Worm (Caenorhabditis elegans) whole organism, L3 larva: ENCODE measurements around the gene rrp-1.

Experiments used
- R02D3.7 ChIP-seq: fragments of 150-350 bp; optimal IDR thresholded peaks from 2 replicates; lab custom pipeline; 2014; ENCODE audit warnings: missing biosample characterization, missing genetic modification characterization
- ZK546.5 ChIP-seq: sonication (generic microtip); optimal IDR thresholded peaks from 2 replicates; lab custom pipeline; 2017; ENCODE audit warnings: missing biosample characterization, missing genetic modification characterization
- aly-2 ChIP-seq: fragments of 150-350 bp; optimal IDR thresholded peaks from 2 replicates; lab custom pipeline; 2014; ENCODE audit warnings: missing biosample characterization, missing genetic modification characterization
- ama-1 ChIP-seq: fragments of 150-350 bp; optimal IDR thresholded peaks from 2 replicates; lab custom pipeline; 2018
- ceh-28 ChIP-seq: fragments of 150-350 bp; optimal IDR thresholded peaks from 2 replicates; lab custom pipeline; 2014; ENCODE audit warnings: missing biosample characterization, missing genetic modification reagents, missing genetic modification characterization
- ceh-82 ChIP-seq: fragments of 150-350 bp; optimal IDR thresholded peaks from 2 replicates; lab custom pipeline; 2014; ENCODE audit warnings: missing biosample characterization, missing genetic modification characterization
- daf-12 ChIP-seq: fragments of 150-350 bp; optimal IDR thresholded peaks from 2 replicates; lab custom pipeline; 2014; ENCODE audit warnings: missing biosample characterization, missing genetic modification reagents, missing genetic modification characterization
- egl-5 ChIP-seq: fragments of 150-350 bp; optimal IDR thresholded peaks from 2 replicates; lab custom pipeline; 2017; ENCODE audit warnings: missing biosample characterization, missing genetic modification reagents, missing genetic modification characterization, inconsistent platforms
- fkh-10 ChIP-seq: sonication (generic microtip); optimal IDR thresholded peaks from 2 replicates; lab custom pipeline; 2017; ENCODE audit warnings: missing biosample characterization, missing genetic modification reagents, missing genetic modification characterization
- fos-1 ChIP-seq: fragments of 150-350 bp; optimal IDR thresholded peaks from 2 replicates; lab custom pipeline; 2014; ENCODE audit warnings: missing biosample characterization, missing genetic modification characterization
- jun-1 ChIP-seq: fragments of 150-350 bp; optimal IDR thresholded peaks from 2 replicates; lab custom pipeline; 2014; ENCODE audit warnings: missing biosample characterization, missing genetic modification reagents, missing genetic modification characterization
- lin-15B ChIP-seq: fragments of 150-350 bp; optimal IDR thresholded peaks from 2 replicates; lab custom pipeline; 2014; ENCODE audit warnings: missing biosample characterization, missing genetic modification characterization
- lsy-12 ChIP-seq: sonication (generic microtip); optimal IDR thresholded peaks from 2 replicates; lab custom pipeline; 2016; ENCODE audit warnings: mild to moderate bottlenecking, missing genetic modification characterization, missing compliant biosample characterization
- mdl-1 ChIP-seq: fragments of 150-350 bp; optimal IDR thresholded peaks from 2 replicates; lab custom pipeline; 2014; ENCODE audit warnings: missing biosample characterization, missing genetic modification characterization
- mml-1 ChIP-seq: fragments of 150-350 bp; sonication (generic microtip); optimal IDR thresholded peaks from 3 replicates; lab custom pipeline; 2014; ENCODE audit warnings: missing biosample characterization, missing genetic modification characterization
- nfya-1 ChIP-seq: sonication (generic microtip); optimal IDR thresholded peaks from 2 replicates; lab custom pipeline; 2017; ENCODE audit warnings: missing genetic modification characterization, mild to moderate bottlenecking, missing compliant biosample characterization, antibody characterized with exemption, moderate library complexity; ENCODE audit not compliant: insufficient read depth
- nhr-11 ChIP-seq: fragments of 150-350 bp; optimal IDR thresholded peaks from 2 replicates; lab custom pipeline; 2014; ENCODE audit warnings: missing biosample characterization, missing genetic modification characterization
- nhr-12 ChIP-seq: fragments of 150-350 bp; optimal IDR thresholded peaks from 2 replicates; lab custom pipeline; 2014; ENCODE audit warnings: missing biosample characterization, missing genetic modification characterization
- nhr-23 ChIP-seq: fragments of 150-350 bp; optimal IDR thresholded peaks from 2 replicates; lab custom pipeline; 2014; ENCODE audit warnings: missing biosample characterization, missing genetic modification reagents, missing genetic modification characterization
- nhr-237 ChIP-seq: fragments of 150-350 bp; optimal IDR thresholded peaks from 2 replicates; lab custom pipeline; 2014; ENCODE audit warnings: missing biosample characterization, missing genetic modification characterization
- nhr-28 ChIP-seq: fragments of 150-350 bp; optimal IDR thresholded peaks from 2 replicates; lab custom pipeline; 2014; ENCODE audit warnings: missing biosample characterization, missing genetic modification characterization
- nhr-43 ChIP-seq: sonication (generic microtip); optimal IDR thresholded peaks from 2 replicates; lab custom pipeline; 2016; ENCODE audit warnings: mild to moderate bottlenecking, missing genetic modification characterization, missing compliant biosample characterization; ENCODE audit not compliant: poor library complexity, severe bottlenecking
- nhr-67 ChIP-seq: fragments of 150-350 bp; optimal IDR thresholded peaks from 2 replicates; lab custom pipeline; 2014; ENCODE audit warnings: missing biosample characterization, missing genetic modification characterization
- pha-4 ChIP-seq: fragments of 150-350 bp; optimal IDR thresholded peaks from 2 replicates; lab custom pipeline; 2014; ENCODE audit warnings: missing biosample characterization, missing genetic modification reagents, missing genetic modification characterization
- pqm-1 ChIP-seq: fragments of 150-350 bp; optimal IDR thresholded peaks from 2 replicates; lab custom pipeline; 2017; ENCODE audit warnings: missing biosample characterization, missing genetic modification characterization, inconsistent platforms
- sea-2 ChIP-seq: fragments of 150-350 bp; sonication (generic microtip); optimal IDR thresholded peaks from 4 replicates; lab custom pipeline; 2014; ENCODE audit warnings: missing biosample characterization, missing genetic modification reagents, missing genetic modification characterization
- snpc-4 ChIP-seq: fragments of 150-350 bp; optimal IDR thresholded peaks from 2 replicates; lab custom pipeline; 2014; ENCODE audit warnings: missing biosample characterization, missing genetic modification characterization
- tbx-2 ChIP-seq: sonication (generic microtip); optimal IDR thresholded peaks from 2 replicates; lab custom pipeline; 2016; ENCODE audit warnings: mild to moderate bottlenecking, missing genetic modification characterization, missing compliant biosample characterization
- unc-39 ChIP-seq: sonication (generic microtip); optimal IDR thresholded peaks from 4 replicates; lab custom pipeline; 2017; ENCODE audit warnings: missing biosample characterization, missing genetic modification characterization
- unc-62 ChIP-seq: fragments of 150-350 bp; sonication (generic microtip); optimal IDR thresholded peaks from 4 replicates; lab custom pipeline; 2014; ENCODE audit warnings: missing biosample characterization, missing genetic modification reagents, missing genetic modification characterization
- zag-1 ChIP-seq: fragments of 150-350 bp; optimal IDR thresholded peaks from 2 replicates; lab custom pipeline; 2014; ENCODE audit warnings: missing biosample characterization, missing genetic modification characterization
- ztf-4 ChIP-seq: fragments of 150-350 bp; optimal IDR thresholded peaks from 2 replicates; lab custom pipeline; 2014; ENCODE audit warnings: missing biosample characterization, missing genetic modification characterization

Gene rrp-1

DNA sequence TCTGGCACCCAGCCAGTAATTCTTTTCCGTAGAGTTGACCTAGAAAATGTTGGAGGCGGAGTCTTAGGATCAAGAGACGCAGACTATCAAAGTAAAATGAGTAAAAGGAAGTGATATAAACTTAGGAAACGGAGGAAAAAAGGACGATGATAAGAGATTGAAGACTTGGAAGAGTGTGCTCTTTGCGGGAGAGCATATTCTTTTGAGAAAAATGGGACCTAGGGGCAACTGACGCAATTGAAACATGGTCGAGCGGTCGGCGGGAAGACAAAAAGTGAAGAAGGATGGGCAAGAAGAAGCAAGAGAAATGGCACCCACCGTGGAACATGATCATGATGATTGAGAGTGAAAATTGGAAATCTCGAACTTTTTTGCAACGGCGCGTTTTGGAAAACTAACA is 34.0 kb downstream of the rrp-1 start:
- TF ChIP-seq ama-1 (lab: Kevin White, UChicago) (no peak), tbx-2 (tag; lab: Kevin White, UChicago) (no peak), nhr-67 (tag; lab: Kevin White, UChicago) (no peak), pha-4 (tag; lab: Kevin White, UChicago) (peak; percentile 13), nhr-11 (tag; lab: Kevin White, UChicago) (peak; percentile 33), unc-62 (no peak), mml-1 (tag; lab: Kevin White, UChicago) (no peak), ZK546.5 (tag; lab: Kevin White, UChicago) (no peak), nhr-23 (tag; lab: Kevin White, UChicago) (no peak), sea-2 (GFP tag; lab: Kevin White, UChicago) (no peak), fkh-10 (GFP tag; lab: Kevin White, UChicago) (no peak), R02D3.7 (tag; lab: Kevin White, UChicago) (no peak), lin-15B (tag; lab: Kevin White, UChicago) (peak; percentile 65), snpc-4 (no peak), aly-2 (tag; lab: Kevin White, UChicago) (no peak)

DNA sequence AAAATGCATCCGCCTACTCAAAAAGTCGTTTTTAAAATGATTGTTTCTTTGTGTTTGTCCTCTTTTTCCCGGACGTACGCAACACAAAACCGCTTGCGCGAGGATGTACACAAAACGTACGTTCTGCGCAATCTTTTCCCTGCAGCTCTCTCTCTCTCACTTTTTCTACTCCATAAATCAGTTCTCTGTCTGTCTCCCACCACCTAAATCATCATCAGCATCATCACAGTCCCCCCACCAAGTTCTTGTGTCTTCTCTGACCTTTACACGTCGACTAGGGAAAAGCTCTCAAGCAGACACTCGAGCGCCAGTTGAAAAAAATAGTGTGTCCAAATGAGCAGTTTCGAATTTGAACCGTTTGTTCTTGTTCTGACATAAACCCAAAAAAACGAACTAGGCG is 37.8 kb downstream of the rrp-1 start:
- peak; percentile 78 for TF ChIP-seq pha-4 (tag; lab: Kevin White, UChicago)
- no peak for TF ChIP-seq R02D3.7 (tag; lab: Kevin White, UChicago)

DNA sequence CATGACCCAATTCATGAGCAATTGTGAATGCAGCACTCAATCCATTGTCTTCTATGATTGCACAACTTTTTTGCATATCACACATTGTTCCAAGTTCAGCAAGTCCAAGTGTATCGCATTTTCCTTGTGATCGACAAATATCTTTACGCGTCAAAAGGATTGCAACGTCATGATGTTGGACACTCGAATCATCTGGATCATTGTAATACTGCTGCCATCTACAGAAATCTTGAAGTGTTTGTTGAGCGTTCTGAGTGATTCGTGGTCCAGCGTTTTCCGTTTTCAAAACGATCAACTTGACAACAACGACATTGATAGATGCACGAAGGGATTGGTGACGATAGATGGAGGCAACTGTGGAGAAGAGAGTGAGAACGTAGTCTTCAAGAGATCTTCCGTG is 38.9 kb downstream of the rrp-1 start:
- TF ChIP-seq ZK546.5 (tag; lab: Kevin White, UChicago) (no peak), ztf-4 (tag; lab: Kevin White, UChicago) (no peak), nhr-28 (tag; lab: Kevin White, UChicago) (no peak), nhr-12 (no peak), pqm-1 (tag; lab: Kevin White, UChicago) (no peak), ceh-28 (tag; lab: Kevin White, UChicago) (no peak), zag-1 (tag; lab: Kevin White, UChicago) (no peak), mdl-1 (tag; lab: Kevin White, UChicago) (no peak)

DNA sequence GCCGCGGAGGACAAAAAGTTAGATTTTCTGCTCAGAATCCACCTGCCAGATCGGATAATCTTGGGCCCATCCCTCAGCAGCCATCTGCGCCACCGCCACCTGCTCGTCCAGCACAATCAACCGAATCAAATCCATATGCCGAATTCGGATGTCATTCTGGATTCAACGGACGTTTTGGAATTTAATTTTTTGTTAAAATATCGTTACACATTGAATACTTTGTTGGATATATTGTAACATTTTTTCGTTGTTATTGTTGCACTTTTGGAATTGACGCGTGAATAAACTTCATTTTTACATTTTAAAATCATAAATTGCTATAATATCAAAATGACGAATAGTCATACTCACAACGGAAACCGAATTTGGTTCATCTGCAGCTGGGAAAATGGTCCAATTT is 48.5 kb downstream of the rrp-1 start, which contains the start of gene spe-29:
Gene spe-29, plus strand, starts transcription at position 301 of the 400 bp plus-strand sequence.
- TF ChIP-seq pqm-1 (tag; lab: Kevin White, UChicago), result no peak
- no peak for TF ChIP-seq nhr-43 (tag; lab: Kevin White, UChicago)
- TF ChIP-seq nfya-1, result no peak
- no peak for TF ChIP-seq fos-1 (tag; lab: Kevin White, UChicago)
- no peak for TF ChIP-seq nhr-11 (tag; lab: Kevin White, UChicago)
- no peak for TF ChIP-seq ceh-82
- TF ChIP-seq mml-1 (tag; lab: Kevin White, UChicago), result no peak
- TF ChIP-seq daf-12, result no peak
- TF ChIP-seq fkh-10 (GFP tag; lab: Kevin White, UChicago), result no peak
- no peak for TF ChIP-seq egl-5
- no peak for TF ChIP-seq nhr-23 (tag; lab: Kevin White, UChicago)
- TF ChIP-seq jun-1 (tag; lab: Kevin White, UChicago), result no peak
- TF ChIP-seq nhr-237 (tag; lab: Kevin White, UChicago), result no peak
- no peak for TF ChIP-seq snpc-4
- TF ChIP-seq lsy-12 (tag; lab: Kevin White, UChicago), result no peak
- TF ChIP-seq ZK546.5 (tag; lab: Kevin White, UChicago), result no peak
- TF ChIP-seq zag-1 (tag; lab: Kevin White, UChicago), result no peak

DNA sequence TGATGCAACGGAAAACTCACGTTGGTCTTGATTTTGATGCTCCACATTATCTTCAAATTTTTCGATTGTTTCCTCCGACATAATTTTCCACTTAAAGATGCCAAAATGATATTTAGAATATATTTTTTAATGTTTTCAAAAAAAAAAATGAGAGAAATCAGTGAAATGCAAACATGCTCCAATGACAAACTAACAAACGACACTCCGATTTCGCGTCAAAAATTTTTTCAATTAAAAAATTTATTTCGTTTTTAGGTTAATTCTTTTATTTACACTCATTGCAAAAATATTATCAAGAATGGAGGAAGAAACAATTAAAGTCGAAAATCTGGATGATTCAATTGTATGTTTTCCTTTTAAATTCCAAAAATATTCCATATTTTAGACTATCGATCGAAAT is 50.0 kb downstream of the rrp-1 start, which contains the start of the genes trmt-10A and F25H8.2:
Gene trmt-10A, minus strand, starts transcription at position 159 of the 400 bp plus-strand sequence.
Gene F25H8.2, plus strand, starts transcription at position 181 of the 400 bp plus-strand sequence.
- no peak for TF ChIP-seq nhr-11 (tag; lab: Kevin White, UChicago)
- peak; percentile 84 for TF ChIP-seq pha-4 (tag; lab: Kevin White, UChicago)
- no peak for TF ChIP-seq lsy-12 (tag; lab: Kevin White, UChicago)
- no peak for TF ChIP-seq snpc-4
- peak; percentile 75 for TF ChIP-seq lin-15B (tag; lab: Kevin White, UChicago)
- TF ChIP-seq unc-39, result no peak
- TF ChIP-seq nhr-23 (tag; lab: Kevin White, UChicago), result peak; percentile 47
